Fruit fly (Drosophila melanogaster): ENCODE measurements around the gene CG1907.
A peak's percentile ranks its signal among the peaks of the same experiment; 100 is the strongest.

CG1907 gene

DNA sequence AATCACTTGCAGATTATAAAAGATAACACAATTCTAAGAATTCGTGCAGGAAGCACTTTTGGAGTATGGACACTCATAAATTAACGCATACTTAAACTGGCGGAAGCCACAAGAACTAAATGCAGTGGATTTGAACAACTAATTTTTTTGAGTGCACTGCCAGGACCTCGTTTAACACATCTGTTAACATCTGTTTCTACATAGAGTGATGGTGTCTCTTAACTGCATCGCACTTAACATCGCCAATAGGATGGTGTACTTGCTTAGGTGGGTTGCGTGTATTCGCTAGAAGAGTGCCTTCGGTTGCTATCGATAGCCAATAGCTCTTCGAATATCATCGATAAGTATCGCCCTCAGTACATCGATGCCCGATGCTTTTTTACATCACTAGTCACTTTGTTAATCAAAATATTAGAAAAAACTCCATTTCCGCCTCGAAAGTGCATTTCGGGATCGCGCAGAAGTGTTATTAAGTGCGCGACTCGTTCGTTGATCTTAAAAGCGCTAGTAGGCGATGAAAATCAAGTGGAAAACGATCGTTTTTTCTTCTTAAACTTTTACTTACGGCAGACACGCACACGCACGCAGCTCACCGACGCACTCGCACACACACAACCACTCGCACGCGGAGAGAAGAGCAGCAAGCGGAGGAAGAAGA, 27.3 kb upstream of the CG1907 start, which contains the start of gene alph:
alph (plus strand) TSS at position 351 of the 658 bp plus-strand sequence.
- no peak for TF ChIP-seq fd96Ca (GFP tag; IDR thresholded peaks at IDR 0.05)
- TF ChIP-seq CG32121 (GFP tag; IDR thresholded peaks at IDR 0.05) = no peak; the same call in 1 of the 2 replicates
- TF ChIP-seq CG17806 (tag; optimal IDR thresholded peaks at IDR 0.05) = peak; percentile 44
- TF ChIP-seq CG13204 (GFP tag; optimal IDR thresholded peaks at IDR 0.05) = no peak
- TF ChIP-seq gl (tag; optimal IDR thresholded peaks at IDR 0.05) = no peak
- TF ChIP-seq CG12605 (GFP tag; IDR thresholded peaks at IDR 0.05) = peak; percentile 25; the same call in 1 of the 2 replicates
- no peak for TF ChIP-seq CG34367 (tag; optimal IDR thresholded peaks at IDR 0.05)
- TF ChIP-seq rn (GFP tag; IDR thresholded peaks at IDR 0.05) = no peak
- TF ChIP-seq Pif1A (GFP tag; optimal IDR thresholded peaks at IDR 0.05) = peak; percentile 47
- TF ChIP-seq Ets98B (GFP tag; IDR thresholded peaks at IDR 0.05) = no peak; the same call in 1 of the 2 replicates
- TF ChIP-seq EcR (GFP tag; optimal IDR thresholded peaks at IDR 0.05) = peak; percentile 18
- TF ChIP-seq Snoo (tag; optimal IDR thresholded peaks at IDR 0.05) = no peak
- TF ChIP-seq CG15710 (tag; optimal IDR thresholded peaks at IDR 0.05) = no peak
- peak; percentile 29 for TF ChIP-seq Pif1B (GFP tag; optimal IDR thresholded peaks at IDR 0.05)
- peak; percentile 43 for TF ChIP-seq CG8159 (tag; optimal IDR thresholded peaks at IDR 0.05)
- no peak for TF ChIP-seq D1 (tag; optimal IDR thresholded peaks at IDR 0.05)
- TF ChIP-seq CG4496 (GFP tag; IDR thresholded peaks at IDR 0.05) = peak; percentile 45; the same call in 2 of the 3 replicates
- peak; percentile 43 for TF ChIP-seq CG9948 (tag; optimal IDR thresholded peaks at IDR 0.05)
- TF ChIP-seq CG14655 (GFP tag; optimal IDR thresholded peaks at IDR 0.05) = no peak
- peak; percentile 26 for TF ChIP-seq CG8301 (tag; optimal IDR thresholded peaks at IDR 0.05)
- TF ChIP-seq CG10348 (GFP tag; IDR thresholded peaks at IDR 0.05) = no peak

DNA sequence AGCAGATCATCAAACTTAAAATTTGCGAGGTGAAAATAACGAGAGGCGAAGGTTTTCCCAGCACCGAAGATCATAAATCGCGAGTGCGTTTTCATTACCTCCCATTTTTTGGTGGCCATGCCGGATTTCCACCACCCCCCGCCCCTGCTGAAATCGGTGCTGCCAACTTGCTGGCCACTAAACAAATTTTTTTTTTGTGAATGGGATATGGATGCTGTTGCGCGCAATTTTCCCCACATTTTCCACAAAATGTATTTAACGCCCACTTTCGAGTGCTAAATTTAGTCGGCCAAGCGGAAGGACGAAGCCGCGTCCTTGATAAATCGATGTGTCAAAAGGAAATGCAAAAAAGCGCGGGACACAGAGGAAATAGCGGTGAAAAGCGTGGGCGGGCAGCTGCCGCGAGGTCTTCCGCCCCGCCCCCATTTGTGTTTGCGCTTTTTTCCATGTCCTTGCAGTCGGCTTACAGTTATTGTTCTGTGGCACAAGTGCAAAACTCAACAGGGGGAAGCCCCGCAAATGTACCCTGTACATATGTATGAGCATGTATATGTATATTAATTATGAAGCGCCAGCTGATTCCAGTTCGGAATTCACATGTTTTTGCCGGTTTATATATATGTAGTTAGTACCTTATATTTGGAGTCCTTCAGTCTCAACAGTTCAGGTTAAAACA, 26.6 kb upstream of the CG1907 start:
- 0 out of 2 replicates have a peak, but pooled peaks have one; percentile 6 for TF ChIP-seq rn (GFP tag; IDR thresholded peaks at IDR 0.05)
- TF ChIP-seq CG13204 (GFP tag; optimal IDR thresholded peaks at IDR 0.05) = no peak

DNA sequence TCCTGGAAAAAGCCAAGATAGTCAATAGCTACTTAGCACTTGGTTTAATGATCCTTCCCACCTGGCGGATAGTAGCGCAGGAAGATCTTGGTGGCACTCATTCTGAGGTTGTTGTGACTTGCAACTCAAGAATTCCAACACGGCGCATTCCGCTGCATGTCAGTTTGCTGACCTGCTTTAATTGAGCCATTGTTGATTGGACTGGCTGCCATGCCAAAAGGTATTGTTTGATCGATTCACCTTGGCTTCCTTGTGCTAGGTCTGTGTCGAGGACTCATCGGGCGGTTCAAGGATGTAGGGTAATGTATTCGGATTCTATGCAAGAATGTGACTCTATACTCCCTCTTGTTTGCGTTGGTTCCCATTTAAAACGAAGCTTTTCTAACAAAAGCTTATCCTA, 18.1 kb upstream of the CG1907 start, which contains the start of gene CG7568:
CG7568 (minus strand) TSS at position 101 of the 400 bp plus-strand sequence.
- TF ChIP-seq CG8301 (tag; optimal IDR thresholded peaks at IDR 0.05) (no peak), CG15710 (tag; optimal IDR thresholded peaks at IDR 0.05) (no peak), CG10348 (GFP tag; IDR thresholded peaks at IDR 0.05) (no peak), Ets98B (GFP tag; IDR thresholded peaks at IDR 0.05) (no peak), Pif1A (GFP tag; optimal IDR thresholded peaks at IDR 0.05) (no peak), CG34367 (tag; optimal IDR thresholded peaks at IDR 0.05) (no peak), CG17806 (tag; optimal IDR thresholded peaks at IDR 0.05) (no peak), CG8159 (tag; optimal IDR thresholded peaks at IDR 0.05) (no peak), Pif1B (GFP tag; optimal IDR thresholded peaks at IDR 0.05) (no peak), CG32121 (GFP tag; IDR thresholded peaks at IDR 0.05) (no peak), CG9948 (tag; optimal IDR thresholded peaks at IDR 0.05) (no peak), CG12605 (GFP tag; IDR thresholded peaks at IDR 0.05) (no peak), D1 (tag; optimal IDR thresholded peaks at IDR 0.05) (no peak), Snoo (tag; optimal IDR thresholded peaks at IDR 0.05) (no peak), rn (GFP tag; IDR thresholded peaks at IDR 0.05) (no peak), CG13204 (GFP tag; optimal IDR thresholded peaks at IDR 0.05) (no peak), CG14655 (GFP tag; optimal IDR thresholded peaks at IDR 0.05) (no peak), CG4496 (GFP tag; IDR thresholded peaks at IDR 0.05) (no peak)

DNA sequence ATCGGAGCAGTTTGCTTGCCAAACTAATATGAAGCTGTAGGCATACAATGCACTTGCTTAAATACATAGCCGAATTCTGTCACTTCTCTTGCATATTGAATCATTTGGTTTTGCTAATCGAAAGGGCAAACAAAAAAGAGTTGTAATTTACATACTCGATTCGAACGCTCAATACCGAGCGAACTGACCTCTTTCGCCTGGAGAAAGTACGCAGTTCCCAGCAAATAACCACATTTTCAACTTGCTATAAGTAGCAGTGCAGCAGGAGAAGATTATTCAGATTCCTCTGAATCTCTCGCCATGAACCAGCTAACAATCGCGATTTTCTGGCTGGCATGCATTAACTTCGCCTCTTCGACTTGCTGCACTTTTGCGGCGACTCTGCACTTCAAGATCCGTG, 10.7 kb upstream of the CG1907 start, which contains the start of gene Diedel2:
Diedel2 (plus strand) TSS at position 301 of the 400 bp plus-strand sequence.
- TF ChIP-seq gl (tag; optimal IDR thresholded peaks at IDR 0.05) (no peak), CG34367 (tag; optimal IDR thresholded peaks at IDR 0.05) (no peak), CG4496 (GFP tag; IDR thresholded peaks at IDR 0.05) (no peak), Pif1A (GFP tag; optimal IDR thresholded peaks at IDR 0.05) (no peak), EcR (GFP tag; optimal IDR thresholded peaks at IDR 0.05) (no peak), Snoo (tag; optimal IDR thresholded peaks at IDR 0.05) (no peak), CG32121 (GFP tag; IDR thresholded peaks at IDR 0.05) (no peak), CG8159 (tag; optimal IDR thresholded peaks at IDR 0.05) (no peak), CG17806 (tag; optimal IDR thresholded peaks at IDR 0.05) (no peak), D1 (tag; optimal IDR thresholded peaks at IDR 0.05) (no peak), CG13204 (GFP tag; optimal IDR thresholded peaks at IDR 0.05) (no peak), CG14655 (GFP tag; optimal IDR thresholded peaks at IDR 0.05) (no peak), Ets98B (GFP tag; IDR thresholded peaks at IDR 0.05) (no peak), fd96Ca (GFP tag; IDR thresholded peaks at IDR 0.05) (no peak), rn (GFP tag; IDR thresholded peaks at IDR 0.05) (no peak), Pif1B (GFP tag; optimal IDR thresholded peaks at IDR 0.05) (no peak), CG8301 (tag; optimal IDR thresholded peaks at IDR 0.05) (no peak)

DNA sequence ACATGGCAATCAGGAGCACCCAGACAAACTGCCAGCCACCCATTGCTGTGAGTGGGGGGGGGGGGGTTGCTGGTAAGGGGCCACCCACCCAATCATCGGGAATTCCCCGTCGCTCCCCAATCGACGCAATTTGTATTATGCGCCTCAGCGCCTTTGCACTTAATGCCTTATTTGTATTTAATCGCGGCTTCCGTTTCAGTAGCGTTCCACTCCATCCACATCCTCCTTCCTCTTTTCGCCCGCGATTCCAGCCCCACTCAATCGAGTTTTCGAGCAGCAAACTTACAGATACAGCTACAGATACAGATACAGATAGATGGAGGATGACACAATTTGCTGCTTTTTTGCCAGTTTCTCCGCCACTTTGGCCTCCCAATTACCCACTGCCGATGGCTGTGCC, 7.9 kb upstream of the CG1907 start:
- TF ChIP-seq CG14655 (GFP tag; optimal IDR thresholded peaks at IDR 0.05) (no peak), Ets98B (GFP tag; IDR thresholded peaks at IDR 0.05) (no peak), CG8159 (tag; optimal IDR thresholded peaks at IDR 0.05) (no peak), CG12605 (GFP tag; IDR thresholded peaks at IDR 0.05) (no peak), gl (tag; optimal IDR thresholded peaks at IDR 0.05) (no peak), rn (GFP tag; IDR thresholded peaks at IDR 0.05) (no peak), CG15710 (tag; optimal IDR thresholded peaks at IDR 0.05) (no peak), CG13204 (GFP tag; optimal IDR thresholded peaks at IDR 0.05) (no peak), Pif1B (GFP tag; optimal IDR thresholded peaks at IDR 0.05) (no peak), CG8301 (tag; optimal IDR thresholded peaks at IDR 0.05) (no peak), CG17806 (tag; optimal IDR thresholded peaks at IDR 0.05) (no peak), D1 (tag; optimal IDR thresholded peaks at IDR 0.05) (no peak), fd96Ca (GFP tag; IDR thresholded peaks at IDR 0.05) (no peak), CG10348 (GFP tag; IDR thresholded peaks at IDR 0.05) (no peak), CG32121 (GFP tag; IDR thresholded peaks at IDR 0.05) (no peak)

All from whole organism, pupa.